Worm (Caenorhabditis elegans) whole organism, late embryonic: ENCODE results near the gene nhr-59.

Experiments
- K02D7.2 ChIP-seq: sonication (generic microtip); optimal IDR thresholded peaks from 2 replicates; lab custom pipeline; 2017; ENCODE audit warnings: mild to moderate bottlenecking, missing genetic modification characterization, missing compliant biosample characterization
- ceh-2 ChIP-seq: sonication (generic microtip); optimal IDR thresholded peaks from 2 replicates; lab custom pipeline; 2016; ENCODE audit warnings: missing genotype, missing genetic modification characterization, missing compliant biosample characterization
- ceh-48 ChIP-seq: sonication (generic microtip); optimal IDR thresholded peaks from 2 replicates; lab custom pipeline; 2016; ENCODE audit warnings: missing genetic modification characterization, inconsistent platforms, missing compliant biosample characterization
- ets-4 ChIP-seq: sonication (generic microtip); optimal IDR thresholded peaks from 2 replicates; lab custom pipeline; 2016; ENCODE audit warnings: missing genetic modification characterization, missing compliant biosample characterization
- fkh-10 ChIP-seq: fragments of 150-350 bp; optimal IDR thresholded peaks from 2 replicates; lab custom pipeline; 2014; ENCODE audit warnings: missing biosample characterization, missing genetic modification reagents, missing genetic modification characterization
- fkh-6 ChIP-seq: sonication (generic microtip); optimal IDR thresholded peaks from 2 replicates; lab custom pipeline; 2016; ENCODE audit warnings: missing genetic modification characterization, missing compliant biosample characterization
- hlh-6 ChIP-seq: sonication (generic microtip); optimal IDR thresholded peaks from 2 replicates; lab custom pipeline; 2016; ENCODE audit warnings: missing genotype, missing genetic modification characterization, missing compliant biosample characterization
- lin-11 ChIP-seq: fragments of 200-800 bp; sonication (Bioruptor generic); optimal IDR thresholded peaks from 2 replicates; lab custom pipeline; 2018; ENCODE audit warnings: mild to moderate bottlenecking, missing genetic modification characterization, missing compliant biosample characterization
- pax-1 ChIP-seq: fragments of 150-350 bp; optimal IDR thresholded peaks from 2 replicates; lab custom pipeline; 2014; ENCODE audit warnings: missing biosample characterization, missing genetic modification characterization
- pha-4 ChIP-seq: fragments of 150-350 bp; optimal IDR thresholded peaks from 2 replicates; lab custom pipeline; 2018; ENCODE audit warnings: missing biosample characterization, missing genetic modification reagents, missing genetic modification characterization
- pqm-1 ChIP-seq: sonication (generic microtip); optimal IDR thresholded peaks from 2 replicates; lab custom pipeline; 2016; ENCODE audit warnings: missing genetic modification characterization, missing compliant biosample characterization
- unc-42 ChIP-seq: sonication (generic microtip); optimal IDR thresholded peaks from 2 replicates; lab custom pipeline; 2016; ENCODE audit warnings: missing genotype, missing genetic modification characterization, missing compliant biosample characterization
- unc-86 ChIP-seq: sonication (generic microtip); optimal IDR thresholded peaks from 2 replicates; lab custom pipeline; 2016; ENCODE audit warnings: missing genetic modification characterization, missing compliant biosample characterization
- ztf-16 ChIP-seq: sonication (generic microtip); optimal IDR thresholded peaks from 2 replicates; lab custom pipeline; 2017; ENCODE audit warnings: missing genetic modification characterization, missing compliant biosample characterization

- TF ChIP-seq pqm-1 (tag; lab: Kevin White, UChicago) (no peak), ceh-48 (tag; lab: Kevin White, UChicago) (no peak), unc-86 (tag; lab: Kevin White, UChicago) (no peak), fkh-10 (GFP tag; lab: Kevin White, UChicago) (no peak), K02D7.2 (tag; lab: Kevin White, UChicago) (no peak), pax-1 (tag; lab: Kevin White, UChicago) (no peak), hlh-6 (tag; lab: Kevin White, UChicago) (no peak), lin-11 (tag; lab: Kevin White, UChicago) (no peak), fkh-6 (tag; lab: Kevin White, UChicago) (no peak), ets-4 (tag; lab: Kevin White, UChicago) (no peak), pha-4 (tag; lab: Kevin White, UChicago) (no peak), ceh-2 (tag; lab: Kevin White, UChicago) (no peak), ztf-16 (tag; lab: Kevin White, UChicago) (no peak), unc-42 (no peak)
Measured at ce11 chrV:2327124-2327523, 49.1 kb upstream of the nhr-59 start.
